Worm (Caenorhabditis elegans) whole organism, young adult: ENCODE measurements around the gene srxa-2.
A peak's percentile ranks its signal among the peaks of the same experiment; 100 is the strongest.

Experiments used
- B0019.2 ChIP-seq: fragments of 200-800 bp; sonication (Bioruptor generic); conservative IDR thresholded peaks from 2 replicates; pipeline ENCODE4 v1.3.6; 2022; ENCODE audit warnings: missing genetic modification reagents, missing genetic modification characterization, missing compliant biosample characterization
- B0261.1 ChIP-seq: sonication (generic microtip); optimal IDR thresholded peaks from 2 replicates; lab custom pipeline; 2016; ENCODE audit warnings: mild to moderate bottlenecking, missing genetic modification characterization, moderate library complexity, missing compliant biosample characterization
- F10E7.11 ChIP-seq: sonication (generic microtip); optimal IDR thresholded peaks from 2 replicates; lab custom pipeline; 2017; ENCODE audit warnings: mild to moderate bottlenecking, missing genetic modification characterization, moderate library complexity, missing compliant biosample characterization
- F23B12.7 ChIP-seq: sonication (generic microtip); optimal IDR thresholded peaks from 2 replicates; lab custom pipeline; 2017; ENCODE audit warnings: missing genetic modification characterization, mild to moderate bottlenecking, missing compliant biosample characterization, antibody characterized with exemption, moderate library complexity; ENCODE audit not compliant: insufficient read depth
- F39B2.1 ChIP-seq: fragments of 200-800 bp; sonication (Bioruptor generic); IDR thresholded peaks from 2 replicates; pipeline ENCODE4 v1.3.6; 2022; ENCODE audit warnings: missing genetic modification reagents, missing genetic modification characterization, missing compliant biosample characterization
- F55B11.4 ChIP-seq: sonication (generic microtip); optimal IDR thresholded peaks from 2 replicates; lab custom pipeline; 2016; ENCODE audit warnings: missing compliant biosample characterization, missing genetic modification characterization, borderline replicate concordance; ENCODE audit not compliant: insufficient read depth
- F57C9.4 ChIP-seq: sonication (generic microtip); optimal IDR thresholded peaks from 2 replicates; lab custom pipeline; 2017; ENCODE audit warnings: mild to moderate bottlenecking, missing genetic modification characterization, missing compliant biosample characterization
- K11D2.4 ChIP-seq: fragments of 200-800 bp; sonication (Bioruptor generic); IDR thresholded peaks from 2 replicates; pipeline ENCODE4 v1.3.6; 2022; ENCODE audit warnings: missing genetic modification reagents, missing genetic modification characterization, missing compliant biosample characterization
- T07F8.4 ChIP-seq: sonication (generic microtip); optimal IDR thresholded peaks from 2 replicates; lab custom pipeline; 2016; ENCODE audit warnings: mild to moderate bottlenecking, missing genetic modification characterization, moderate library complexity, missing compliant biosample characterization
- akir-1 ChIP-seq: fragments of 200-800 bp; sonication (Bioruptor generic); optimal IDR thresholded peaks from 2 replicates; lab custom pipeline; 2018; ENCODE audit warnings: mild to moderate bottlenecking, missing genetic modification characterization, moderate library complexity, missing compliant biosample characterization
- ama-1 ChIP-seq, 3 experiments: fragments of 150-350 bp in 1 of 3; sonication (generic microtip) in 2 of 3; optimal IDR thresholded peaks; 2 replicates each; lab custom pipeline; 2014 to 2018; ENCODE audit warnings: missing biosample characterization in 2 of 3, missing genetic modification characterization in 2 of 3, missing genetic modification reagents in 2 of 3
- aptf-2 ChIP-seq: fragments of 200-800 bp; sonication (Bioruptor generic); conservative IDR thresholded peaks from 2 replicates; pipeline ENCODE4 v1.3.6; 2022; ENCODE audit warnings: missing genetic modification reagents, missing genetic modification characterization, missing compliant biosample characterization
- atf-7 ChIP-seq: sonication (generic microtip); optimal IDR thresholded peaks from 2 replicates; lab custom pipeline; 2017; ENCODE audit warnings: mild to moderate bottlenecking, missing genetic modification characterization, missing compliant biosample characterization
- athp-1 ChIP-seq: sonication (generic microtip); optimal IDR thresholded peaks from 2 replicates; lab custom pipeline; 2017; ENCODE audit warnings: mild to moderate bottlenecking, missing genetic modification characterization, missing compliant biosample characterization
- attf-3 ChIP-seq: fragments of 200-800 bp; sonication (Bioruptor generic); conservative IDR thresholded peaks from 2 replicates; pipeline ENCODE4 v1.3.6; 2022; ENCODE audit warnings: missing genetic modification reagents, missing genetic modification characterization, missing compliant biosample characterization
- attf-5 ChIP-seq: fragments of 200-800 bp; sonication (Bioruptor generic); optimal IDR thresholded peaks from 2 replicates; lab custom pipeline; 2018; ENCODE audit warnings: mild to moderate bottlenecking, missing genetic modification characterization, missing compliant biosample characterization
- ceh-100 ChIP-seq: fragments of 200-800 bp; sonication (Bioruptor generic); IDR thresholded peaks from 2 replicates; pipeline ENCODE4 v1.3.6; 2022; ENCODE audit warnings: missing genetic modification reagents, missing genetic modification characterization, missing compliant biosample characterization
- ceh-27 ChIP-seq: fragments of 200-800 bp; sonication (Bioruptor generic); optimal IDR thresholded peaks from 2 replicates; lab custom pipeline; 2018; ENCODE audit warnings: mild to moderate bottlenecking, missing genetic modification characterization, moderate library complexity, missing compliant biosample characterization
- ceh-79 ChIP-seq: sonication (generic microtip); optimal IDR thresholded peaks from 2 replicates; lab custom pipeline; 2017; ENCODE audit warnings: mild to moderate bottlenecking, missing genetic modification characterization, missing compliant biosample characterization
- dpl-1 ChIP-seq: fragments of 150-350 bp; optimal IDR thresholded peaks from 2 replicates; lab custom pipeline; 2014; ENCODE audit warnings: missing biosample characterization, missing genetic modification reagents, missing genetic modification characterization
- efl-1 ChIP-seq: fragments of 150-350 bp; optimal IDR thresholded peaks from 2 replicates; lab custom pipeline; 2014; ENCODE audit warnings: missing biosample characterization, missing genetic modification reagents, missing genetic modification characterization
- egl-18 ChIP-seq: fragments of 200-800 bp; sonication (Bioruptor generic); IDR thresholded peaks from 2 replicates; pipeline ENCODE4 v1.3.6; 2022; ENCODE audit warnings: missing genetic modification reagents, missing genetic modification characterization, missing compliant biosample characterization
- egrh-3 ChIP-seq: fragments of 200-800 bp; sonication (Bioruptor generic); IDR thresholded peaks from 2 replicates; pipeline ENCODE4 v1.3.6; 2022; ENCODE audit warnings: missing genetic modification reagents, missing genetic modification characterization, missing compliant biosample characterization
- ets-4 ChIP-seq: fragments of 200-800 bp; sonication (Bioruptor generic); optimal IDR thresholded peaks from 2 replicates; lab custom pipeline; 2018; ENCODE audit warnings: mild to moderate bottlenecking, missing genetic modification characterization, missing compliant biosample characterization
- fkh-3 ChIP-seq: sonication (generic microtip); optimal IDR thresholded peaks from 2 replicates; lab custom pipeline; 2016; ENCODE audit warnings: mild to moderate bottlenecking, missing genetic modification characterization, missing compliant biosample characterization
- hlh-12 ChIP-seq: sonication (generic microtip); optimal IDR thresholded peaks from 2 replicates; lab custom pipeline; 2016; ENCODE audit warnings: missing genetic modification characterization, missing compliant biosample characterization
- hlh-26 ChIP-seq: fragments of 200-800 bp; sonication (Bioruptor generic); conservative IDR thresholded peaks from 2 replicates; pipeline ENCODE4 v1.3.6; 2022; ENCODE audit warnings: missing genetic modification reagents, missing genetic modification characterization, missing compliant biosample characterization
- lag-1 ChIP-seq: fragments of 200-800 bp; sonication (Bioruptor generic); IDR thresholded peaks from 2 replicates; pipeline ENCODE4 v1.3.6; 2022; ENCODE audit warnings: missing genetic modification reagents, missing genetic modification characterization, missing compliant biosample characterization
- lin-35 ChIP-seq, 3 experiments: fragments of 150-350 bp in 2 of 3; sonication (generic microtip) in 1 of 3; optimal IDR thresholded peaks; 2 replicates each; lab custom pipeline; 2014 to 2018; ENCODE audit warnings: missing biosample characterization in 3 of 3, missing genetic modification characterization in 3 of 3, missing genetic modification reagents in 3 of 3
- lin-40 ChIP-seq: sonication (generic microtip); optimal IDR thresholded peaks from 2 replicates; lab custom pipeline; 2016; ENCODE audit warnings: missing genetic modification characterization, mild to moderate bottlenecking, missing compliant biosample characterization, missing genotype, missing genetic modification reagents
- lir-1 ChIP-seq: fragments of 200-800 bp; sonication (Bioruptor generic); conservative IDR thresholded peaks from 2 replicates; pipeline ENCODE4 v1.3.6; 2022; ENCODE audit warnings: missing genetic modification reagents, missing genetic modification characterization, missing compliant biosample characterization
- madf-3 ChIP-seq: fragments of 200-800 bp; sonication (Bioruptor generic); IDR thresholded peaks from 2 replicates; pipeline ENCODE4 v1.3.6; 2022; ENCODE audit warnings: missing genetic modification reagents, missing genetic modification characterization, missing compliant biosample characterization
- madf-6 ChIP-seq: fragments of 200-800 bp; sonication (Bioruptor generic); IDR thresholded peaks from 2 replicates; pipeline ENCODE4 v1.3.6; 2022; ENCODE audit warnings: missing genetic modification reagents, missing genetic modification characterization, missing compliant biosample characterization
- mes-4 ChIP-seq: sonication (generic microtip); optimal IDR thresholded peaks from 2 replicates; lab custom pipeline; 2016; ENCODE audit warnings: missing genotype, missing genetic modification characterization, missing compliant biosample characterization
- nfya-1 ChIP-seq: sonication (generic microtip); optimal IDR thresholded peaks from 2 replicates; lab custom pipeline; 2017; ENCODE audit warnings: antibody characterized with exemption, missing compliant biosample characterization, missing genetic modification characterization, borderline replicate concordance; ENCODE audit not compliant: insufficient read depth
- nhr-90 ChIP-seq: sonication (generic microtip); optimal IDR thresholded peaks from 2 replicates; lab custom pipeline; 2016; ENCODE audit warnings: missing genotype, mild to moderate bottlenecking, missing genetic modification characterization, missing compliant biosample characterization
- pbrm-1 ChIP-seq: fragments of 200-800 bp; sonication (Bioruptor generic); IDR thresholded peaks from 2 replicates; pipeline ENCODE4 v1.3.6; 2022; ENCODE audit warnings: missing genetic modification reagents, missing genetic modification characterization, missing compliant biosample characterization
- pha-4 ChIP-seq: fragments of 150-350 bp; sonication (generic microtip); optimal IDR thresholded peaks from 2 replicates; lab custom pipeline; 2014; ENCODE audit warnings: missing biosample characterization, missing genetic modification reagents, missing genetic modification characterization
- rpc-1 ChIP-seq, 2 experiments: fragments of 150-350 bp in 1 of 2; sonication (generic microtip) in 1 of 2; optimal IDR thresholded peaks; 2 replicates each; lab custom pipeline; 2014 to 2018; ENCODE audit warnings: missing biosample characterization in 1 of 2, missing genetic modification characterization in 1 of 2, missing genetic modification reagents in 1 of 2, missing genotype in 1 of 2
- snpc-3.4 ChIP-seq: sonication (generic microtip); optimal IDR thresholded peaks from 2 replicates; lab custom pipeline; 2017; ENCODE audit warnings: missing genetic modification characterization, mild to moderate bottlenecking, missing compliant biosample characterization, antibody characterized with exemption, moderate library complexity, missing genotype, missing genetic modification reagents
- somi-1 ChIP-seq: fragments of 200-800 bp; sonication (Bioruptor generic); optimal IDR thresholded peaks from 2 replicates; lab custom pipeline; 2018; ENCODE audit warnings: mild to moderate bottlenecking, missing genetic modification characterization, missing compliant biosample characterization
- sptf-2 ChIP-seq: fragments of 200-800 bp; sonication (Bioruptor generic); optimal IDR thresholded peaks from 2 replicates; lab custom pipeline; 2018; ENCODE audit warnings: mild to moderate bottlenecking, missing genetic modification characterization, missing compliant biosample characterization
- unc-130 ChIP-seq: sonication (generic microtip); optimal IDR thresholded peaks from 2 replicates; lab custom pipeline; 2016; ENCODE audit warnings: missing genetic modification reagents, missing genetic modification characterization, missing compliant biosample characterization
- unc-62 ChIP-seq: fragments of 150-350 bp; optimal IDR thresholded peaks from 2 replicates; lab custom pipeline; 2014; ENCODE audit warnings: missing biosample characterization, missing genetic modification reagents, missing genetic modification characterization
- xnd-1 ChIP-seq: sonication (generic microtip); optimal IDR thresholded peaks from 2 replicates; lab custom pipeline; 2016; ENCODE audit warnings: missing genotype, missing genetic modification reagents, missing genetic modification characterization, missing compliant biosample characterization
- ztf-18 ChIP-seq: sonication (generic microtip); optimal IDR thresholded peaks from 2 replicates; lab custom pipeline; 2016; ENCODE audit warnings: missing genotype, mild to moderate bottlenecking, missing genetic modification characterization, missing compliant biosample characterization
- ztf-26 ChIP-seq: sonication (generic microtip); optimal IDR thresholded peaks from 2 replicates; lab custom pipeline; 2017; ENCODE audit warnings: missing genetic modification characterization, missing compliant biosample characterization
- ztf-3 ChIP-seq: fragments of 200-800 bp; sonication (Bioruptor generic); optimal IDR thresholded peaks from 2 replicates; lab custom pipeline; 2018; ENCODE audit warnings: mild to moderate bottlenecking, missing genetic modification characterization, missing compliant biosample characterization
- ztf-6 ChIP-seq: fragments of 200-800 bp; sonication (Bioruptor generic); IDR thresholded peaks from 2 replicates; pipeline ENCODE4 v1.3.6; 2022; ENCODE audit warnings: missing genetic modification reagents, missing genetic modification characterization, missing compliant biosample characterization

The srxa-2 gene

DNA sequence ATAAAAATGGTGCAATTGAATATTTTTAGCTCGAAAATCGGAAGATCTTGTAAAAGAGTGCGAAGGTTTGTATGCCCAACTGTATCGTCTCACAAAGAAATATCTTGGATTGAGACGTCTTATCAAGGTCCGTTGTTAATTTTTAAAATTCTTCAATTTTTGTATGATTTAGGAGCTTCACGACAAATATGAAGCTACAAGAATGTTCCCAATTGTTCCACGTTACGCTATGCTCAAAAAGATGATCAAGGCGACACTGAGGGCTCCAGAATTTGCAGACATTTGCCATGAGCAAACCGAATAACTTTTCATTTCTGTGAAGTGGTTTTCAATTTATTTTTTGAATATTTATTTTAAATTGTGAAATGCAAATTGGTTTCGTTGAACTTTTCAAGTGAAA lies 15.6 kb downstream of the srxa-2 start:
- TF ChIP-seq T07F8.4 (tag; lab: Kevin White, UChicago) (no peak), somi-1 (GFP tag; lab: Kevin White, UChicago) (no peak), B0019.2 (GFP tag; lab: Robert Waterston, UW) (no peak), ztf-3 (no peak), F55B11.4 (tag; lab: Kevin White, UChicago) (no peak), hlh-12 (tag; lab: Kevin White, UChicago) (no peak), rpc-1 (optimal IDR thresholded peaks at IDR 0.05; lab: Kevin White, UChicago) (no peak), rpc-1 (tag; optimal IDR thresholded peaks at IDR 0.05; lab: Kevin White, UChicago) (no peak), efl-1 (GFP tag; lab: Kevin White, UChicago) (no peak), mes-4 (no peak), xnd-1 (tag; lab: Kevin White, UChicago) (no peak), fkh-3 (tag; lab: Kevin White, UChicago) (no peak), egl-18 (GFP tag; lab: Robert Waterston, UW) (no peak), snpc-3.4 (peak; percentile 12), F23B12.7 (tag; lab: Kevin White, UChicago) (no peak), hlh-26 (GFP tag; lab: Robert Waterston, UW) (no peak), F39B2.1 (no peak), dpl-1 (no peak), attf-5 (no peak), ztf-26 (peak; percentile 57), lag-1 (GFP tag; lab: Robert Waterston, UW) (no peak), lin-35 (GFP tag; optimal IDR thresholded peaks at IDR 0.05; lab: Kevin White, UChicago) (no peak), nhr-90 (tag; lab: Kevin White, UChicago) (no peak), ztf-6 (GFP tag; lab: Robert Waterston, UW) (no peak), sptf-2 (GFP tag; lab: Kevin White, UChicago) (no peak), pha-4 (tag; lab: Kevin White, UChicago) (no peak), egrh-3 (GFP tag; lab: Robert Waterston, UW) (no peak), lir-1 (no peak), F57C9.4 (no peak), attf-3 (GFP tag; lab: Robert Waterston, UW) (no peak), ama-1 (optimal IDR thresholded peaks at IDR 0.05; lab: Kevin White, UChicago) (peak; percentile 89), ama-1 (GFP tag; optimal IDR thresholded peaks at IDR 0.05; lab: Kevin White, UChicago) (no peak), aptf-2 (no peak), madf-6 (no peak), F10E7.11 (tag; lab: Kevin White, UChicago) (no peak), B0261.1 (tag; lab: Kevin White, UChicago) (no peak), ceh-100 (GFP tag; lab: Robert Waterston, UW) (no peak), K11D2.4 (GFP tag; lab: Robert Waterston, UW) (no peak), ets-4 (GFP tag; lab: Kevin White, UChicago) (no peak), akir-1 (GFP tag; lab: Kevin White, UChicago) (no peak), madf-3 (GFP tag; lab: Robert Waterston, UW) (peak; percentile 80), lin-40 (tag; lab: Kevin White, UChicago) (peak; percentile 39), unc-130 (GFP tag; lab: Kevin White, UChicago) (no peak), ztf-18 (tag; lab: Kevin White, UChicago) (no peak), unc-62 (GFP tag; lab: Kevin White, UChicago) (no peak), pbrm-1 (GFP tag; lab: Robert Waterston, UW) (peak; percentile 44; the same call in 1 of the 2 replicates), atf-7 (peak; percentile 23), nfya-1 (tag; lab: Kevin White, UChicago) (no peak), ceh-79 (tag; lab: Kevin White, UChicago) (no peak), ceh-27 (GFP tag; lab: Kevin White, UChicago) (no peak), athp-1 (tag; lab: Kevin White, UChicago) (peak; percentile 24)
